Worm (Caenorhabditis elegans): Measurements from ENCODE around the gene let-721.

Gene let-721

ce11 chrIII:6446807-6447206 lies at the start of gene let-721:
let-721 (minus strand) TSS chrIII:6446907.
- TF ChIP-seq ama-1 (optimal IDR thresholded peaks at IDR 0.05): no peak
- TF ChIP-seq B0310.2 (tag; optimal IDR thresholded peaks at IDR 0.05): no peak
- TF ChIP-seq tbx-37 (GFP tag; conservative IDR thresholded peaks at IDR 0.05): no peak
- no peak for TF ChIP-seq hmg-4 (GFP tag; optimal IDR thresholded peaks at IDR 0.05)
- TF ChIP-seq tra-4 (tag; optimal IDR thresholded peaks at IDR 0.05): no peak
- TF ChIP-seq sea-1 (GFP tag; conservative IDR thresholded peaks at IDR 0.05): no peak
- TF ChIP-seq pes-1 (GFP tag; IDR thresholded peaks at IDR 0.05): no peak
- TF ChIP-seq hnd-1 (tag; optimal IDR thresholded peaks at IDR 0.05): no peak
- TF ChIP-seq ceh-36 (tag; optimal IDR thresholded peaks at IDR 0.05): no peak
- no peak for TF ChIP-seq ets-7 (tag; optimal IDR thresholded peaks at IDR 0.05)
- TF ChIP-seq flt-1 (GFP tag; IDR thresholded peaks at IDR 0.05): no peak
- no peak for TF ChIP-seq aly-1 (tag; optimal IDR thresholded peaks at IDR 0.05)
- no peak for TF ChIP-seq tbx-11 (GFP tag; IDR thresholded peaks at IDR 0.05)
- TF ChIP-seq F13C5.2 (tag; optimal IDR thresholded peaks at IDR 0.05): no peak
- no peak for TF ChIP-seq hmbx-1 (tag; optimal IDR thresholded peaks at IDR 0.05)
- no peak for TF ChIP-seq ceh-13 (GFP tag; optimal IDR thresholded peaks at IDR 0.05)
- no peak for TF ChIP-seq scrt-1 (GFP tag; IDR thresholded peaks at IDR 0.05)

DNA sequence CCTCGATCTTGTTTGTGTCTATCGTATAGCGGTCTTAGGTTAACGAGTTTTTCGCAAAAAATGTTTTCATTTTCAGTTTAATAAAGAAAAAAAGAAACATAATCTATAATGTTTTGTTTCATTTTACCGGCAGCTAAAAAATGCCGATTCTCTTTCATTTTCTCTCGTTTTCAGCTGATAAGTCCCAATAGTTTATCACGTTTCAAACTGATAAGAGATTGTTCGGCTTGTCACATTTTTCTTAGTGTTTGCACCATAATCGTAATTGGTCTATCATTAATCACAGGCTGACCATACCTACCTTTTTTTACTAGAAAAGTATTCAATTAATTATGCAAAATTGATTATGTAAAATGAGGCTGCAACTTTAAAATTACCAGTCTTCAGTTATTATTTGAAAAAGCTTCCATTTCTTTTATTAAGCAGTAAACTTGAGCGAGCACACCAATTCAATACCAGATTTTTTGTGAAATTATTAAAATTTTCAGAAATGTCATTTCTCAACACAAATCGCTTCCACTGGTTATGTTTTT lies 48.5 kb upstream of the let-721 start, which contains the start of gene F23F12.13:
Gene F23F12.13, plus strand, starts transcription at position 483 of the 533 bp plus-strand sequence.
- TF ChIP-seq B0310.2 (tag; optimal IDR thresholded peaks at IDR 0.05) (no peak), ets-7 (tag; optimal IDR thresholded peaks at IDR 0.05) (no peak), ceh-36 (tag; optimal IDR thresholded peaks at IDR 0.05) (no peak), hmg-4 (GFP tag; optimal IDR thresholded peaks at IDR 0.05) (no peak), aly-1 (tag; optimal IDR thresholded peaks at IDR 0.05) (no peak), scrt-1 (GFP tag; IDR thresholded peaks at IDR 0.05) (no peak), hnd-1 (tag; optimal IDR thresholded peaks at IDR 0.05) (no peak), ama-1 (optimal IDR thresholded peaks at IDR 0.05) (no peak), ceh-13 (GFP tag; optimal IDR thresholded peaks at IDR 0.05) (no peak), hmbx-1 (tag; optimal IDR thresholded peaks at IDR 0.05) (no peak), tra-4 (tag; optimal IDR thresholded peaks at IDR 0.05) (no peak), sea-1 (GFP tag; conservative IDR thresholded peaks at IDR 0.05) (no peak), tbx-37 (GFP tag; conservative IDR thresholded peaks at IDR 0.05) (no peak), flt-1 (GFP tag; IDR thresholded peaks at IDR 0.05) (no peak), pes-1 (GFP tag; IDR thresholded peaks at IDR 0.05) (no peak), tbx-11 (GFP tag; IDR thresholded peaks at IDR 0.05) (no peak), F13C5.2 (tag; optimal IDR thresholded peaks at IDR 0.05) (no peak)

DNA sequence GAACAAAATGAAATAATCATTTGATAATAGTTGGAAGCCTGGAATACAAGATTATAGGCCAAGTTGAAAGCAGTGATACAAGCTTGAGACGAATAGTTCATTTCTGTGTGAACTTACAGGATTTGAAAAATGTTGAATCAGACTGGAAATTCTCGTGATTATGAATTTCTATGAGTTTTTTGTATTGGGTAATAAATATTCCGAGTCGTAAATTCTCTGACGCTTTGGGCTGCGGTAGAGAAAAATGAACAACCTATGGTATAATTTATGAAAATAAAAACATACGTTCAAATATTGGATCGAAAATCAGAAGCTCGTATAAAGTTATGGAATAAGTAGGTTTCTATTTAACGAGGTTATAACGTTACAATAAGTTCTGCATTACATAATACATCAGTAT lies 46.1 kb upstream of the let-721 start, which contains the start of gene srb-11:
Gene srb-11, minus strand, starts transcription at position 101 of the 400 bp plus-strand sequence.
- TF ChIP-seq ets-7 (tag; optimal IDR thresholded peaks at IDR 0.05): no peak
- TF ChIP-seq tbx-37 (GFP tag; conservative IDR thresholded peaks at IDR 0.05): no peak
- no peak for TF ChIP-seq B0310.2 (tag; optimal IDR thresholded peaks at IDR 0.05)
- TF ChIP-seq tbx-11 (GFP tag; IDR thresholded peaks at IDR 0.05): no peak
- no peak for TF ChIP-seq ama-1 (optimal IDR thresholded peaks at IDR 0.05)
- no peak for TF ChIP-seq ceh-13 (GFP tag; optimal IDR thresholded peaks at IDR 0.05)
- TF ChIP-seq sea-1 (GFP tag; conservative IDR thresholded peaks at IDR 0.05): no peak
- no peak for TF ChIP-seq hmbx-1 (tag; optimal IDR thresholded peaks at IDR 0.05)
- TF ChIP-seq hmg-4 (GFP tag; optimal IDR thresholded peaks at IDR 0.05): no peak
- no peak for TF ChIP-seq aly-1 (tag; optimal IDR thresholded peaks at IDR 0.05)
- no peak for TF ChIP-seq F13C5.2 (tag; optimal IDR thresholded peaks at IDR 0.05)
- TF ChIP-seq scrt-1 (GFP tag; IDR thresholded peaks at IDR 0.05): no peak
- TF ChIP-seq tra-4 (tag; optimal IDR thresholded peaks at IDR 0.05): no peak
- TF ChIP-seq ceh-36 (tag; optimal IDR thresholded peaks at IDR 0.05): no peak
- no peak for TF ChIP-seq flt-1 (GFP tag; IDR thresholded peaks at IDR 0.05)
- TF ChIP-seq hnd-1 (tag; optimal IDR thresholded peaks at IDR 0.05): no peak

ce11 chrIII:6490989-6491388 lies 44.3 kb upstream of the let-721 start:
- TF ChIP-seq B0310.2 (tag; optimal IDR thresholded peaks at IDR 0.05) (no peak), hnd-1 (tag; optimal IDR thresholded peaks at IDR 0.05) (no peak), ceh-36 (tag; optimal IDR thresholded peaks at IDR 0.05) (no peak), ama-1 (optimal IDR thresholded peaks at IDR 0.05) (no peak), scrt-1 (GFP tag; IDR thresholded peaks at IDR 0.05) (no peak), flt-1 (GFP tag; IDR thresholded peaks at IDR 0.05) (no peak), tbx-11 (GFP tag; IDR thresholded peaks at IDR 0.05) (no peak), aly-1 (tag; optimal IDR thresholded peaks at IDR 0.05) (no peak)

DNA sequence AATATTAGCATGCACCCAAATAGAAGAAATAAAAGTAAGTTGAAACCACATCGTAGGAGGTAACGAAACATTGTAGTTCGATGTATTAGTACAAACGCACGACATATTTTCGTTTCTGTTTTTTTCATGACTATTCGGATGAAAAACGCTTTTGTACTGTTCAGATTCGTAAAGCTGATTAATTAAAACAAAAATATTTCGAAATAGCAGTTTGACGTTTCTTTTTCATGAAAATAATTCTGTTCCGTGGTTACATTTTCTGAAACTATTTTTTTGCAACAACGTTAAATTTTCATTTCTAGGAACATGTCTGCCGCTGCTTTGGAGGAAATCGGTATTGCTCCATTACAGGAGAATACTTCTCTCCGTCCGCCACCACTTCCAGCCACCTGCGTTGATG lies 42.8 kb upstream of the let-721 start, which contains the start of gene rpt-3:
Gene rpt-3, plus strand, starts transcription at position 301 of the 400 bp plus-strand sequence.
- TF ChIP-seq pes-1 (GFP tag; IDR thresholded peaks at IDR 0.05) (no peak), hmg-4 (GFP tag; optimal IDR thresholded peaks at IDR 0.05) (no peak)

- TF ChIP-seq ceh-36 (tag; optimal IDR thresholded peaks at IDR 0.05): no peak
- no peak for TF ChIP-seq pes-1 (GFP tag; IDR thresholded peaks at IDR 0.05)
- no peak for TF ChIP-seq ets-7 (tag; optimal IDR thresholded peaks at IDR 0.05)
These were observed 42.2 kb upstream of the let-721 start for ce11 chrIII:6488916-6489315.

ce11 chrIII:6482918-6483317 lies 36.2 kb upstream of the let-721 start, which contains the start of gene chtb-2:
chtb-2 (plus strand) TSS chrIII:6483218.
- TF ChIP-seq aly-1 (tag; optimal IDR thresholded peaks at IDR 0.05) (no peak), tbx-37 (GFP tag; conservative IDR thresholded peaks at IDR 0.05) (no peak), hnd-1 (tag; optimal IDR thresholded peaks at IDR 0.05) (no peak)

- TF ChIP-seq tra-4 (tag; optimal IDR thresholded peaks at IDR 0.05) (no peak), tbx-11 (GFP tag; IDR thresholded peaks at IDR 0.05) (no peak), B0310.2 (tag; optimal IDR thresholded peaks at IDR 0.05) (no peak), hnd-1 (tag; optimal IDR thresholded peaks at IDR 0.05) (no peak), sea-1 (GFP tag; conservative IDR thresholded peaks at IDR 0.05) (no peak), flt-1 (GFP tag; IDR thresholded peaks at IDR 0.05) (no peak), scrt-1 (GFP tag; IDR thresholded peaks at IDR 0.05) (no peak), ets-7 (tag; optimal IDR thresholded peaks at IDR 0.05) (no peak), ama-1 (optimal IDR thresholded peaks at IDR 0.05) (no peak)
These were observed 32.7 kb upstream of the let-721 start for ce11 chrIII:6479439-6479838.
